Worm (Caenorhabditis elegans) whole organism, L4 larva: ENCODE results near the gene srt-6.
"Not testable (repeated sequence)": the region's sequence is repeated elsewhere in the genome, so short reads cannot be mapped to it uniquely, and the experiment has no call there.

Experiments
- F49E8.2 ChIP-seq: sonication (generic microtip); optimal IDR thresholded peaks from 2 replicates; lab custom pipeline; 2016; ENCODE audit warnings: missing compliant biosample characterization, mild to moderate bottlenecking, missing genetic modification characterization, borderline replicate concordance
- R02D3.7 ChIP-seq: fragments of 150-350 bp; sonication (generic microtip); optimal IDR thresholded peaks from 3 replicates; lab custom pipeline; 2014; ENCODE audit warnings: missing biosample characterization, missing genetic modification characterization
- Y75B8A.6 ChIP-seq: fragments of 200-800 bp; sonication (Bioruptor generic); IDR thresholded peaks from 2 replicates; pipeline ENCODE4 v1.3.6; 2022; ENCODE audit warnings: missing genetic modification reagents, missing genetic modification characterization, missing compliant biosample characterization
- aha-1 ChIP-seq: fragments of 150-350 bp; peaks from one replicate; lab custom pipeline; 2014; ENCODE audit warnings: missing biosample characterization, missing genetic modification characterization
- aly-2 ChIP-seq: sonication (generic microtip); optimal IDR thresholded peaks from 2 replicates; lab custom pipeline; 2018; ENCODE audit warnings: missing biosample characterization, missing genetic modification characterization
- arid-1 ChIP-seq: fragments of 200-800 bp; sonication (Bioruptor generic); conservative IDR thresholded peaks from 2 replicates; pipeline ENCODE4 v1.3.6; 2022; ENCODE audit warnings: missing genetic modification reagents, missing genetic modification characterization, missing compliant biosample characterization
- ceh-82 ChIP-seq: sonication (generic microtip); optimal IDR thresholded peaks from 2 replicates; lab custom pipeline; 2017; ENCODE audit warnings: missing biosample characterization, missing genetic modification characterization
- daf-16 ChIP-seq, 3 experiments: sonication (generic microtip); optimal IDR thresholded peaks; 2 replicates each; lab custom pipeline; 2016 to 2017; ENCODE audit warnings: missing genetic modification characterization in 3 of 3, missing genetic modification reagents in 3 of 3, mild to moderate bottlenecking in 2 of 3, missing compliant biosample characterization in 2 of 3, missing biosample characterization in 1 of 3, moderate library complexity in 1 of 3
- dmd-9 ChIP-seq: fragments of 200-800 bp; sonication (Bioruptor generic); IDR thresholded peaks from 2 replicates; pipeline ENCODE4 v1.3.6; 2022; ENCODE audit warnings: missing genetic modification reagents, missing genetic modification characterization, missing compliant biosample characterization
- egl-43 ChIP-seq: fragments of 200-800 bp; sonication (Bioruptor generic); IDR thresholded peaks from 2 replicates; pipeline ENCODE4 v1.3.6; 2022; ENCODE audit warnings: missing genetic modification reagents, missing genetic modification characterization, missing compliant biosample characterization
- hlh-30 ChIP-seq: sonication (generic microtip); optimal IDR thresholded peaks from 2 replicates; lab custom pipeline; 2017; ENCODE audit warnings: antibody characterized with exemption, mild to moderate bottlenecking, missing genetic modification characterization, missing compliant biosample characterization; ENCODE audit not compliant: insufficient read depth
- lim-7 ChIP-seq: fragments of 200-800 bp; sonication (Bioruptor generic); IDR thresholded peaks from 2 replicates; pipeline ENCODE4 v1.3.6; 2022; ENCODE audit warnings: missing genetic modification characterization, missing compliant biosample characterization
- lin-13 ChIP-seq: fragments of 150-350 bp; optimal IDR thresholded peaks from 2 replicates; lab custom pipeline; 2014; ENCODE audit warnings: missing biosample characterization, missing genetic modification reagents, missing genetic modification characterization
- lir-3 ChIP-seq: sonication (generic microtip); optimal IDR thresholded peaks from 2 replicates; lab custom pipeline; 2016; ENCODE audit warnings: mild to moderate bottlenecking, missing genetic modification characterization, missing compliant biosample characterization
- madf-5 ChIP-seq, 2 experiments: fragments of 200-800 bp; sonication (Bioruptor generic); IDR thresholded peaks; 2 replicates each; pipeline ENCODE4 v1.3.6; 2022; ENCODE audit warnings: missing compliant biosample characterization in 2 of 2, missing genetic modification characterization in 2 of 2
- mxl-3 ChIP-seq: fragments of 200-800 bp; sonication (Bioruptor generic); optimal IDR thresholded peaks from 2 replicates; lab custom pipeline; 2018; ENCODE audit warnings: mild to moderate bottlenecking, missing genetic modification characterization, missing compliant biosample characterization
- nhr-10 ChIP-seq: fragments of 150-350 bp; optimal IDR thresholded peaks from 2 replicates; lab custom pipeline; 2014; ENCODE audit warnings: missing biosample characterization, missing genetic modification characterization
- nhr-237 ChIP-seq: sonication (generic microtip); optimal IDR thresholded peaks from 2 replicates; lab custom pipeline; 2017; ENCODE audit warnings: missing biosample characterization, missing genetic modification characterization
- nhr-28 ChIP-seq: fragments of 150-350 bp; optimal IDR thresholded peaks from 2 replicates; lab custom pipeline; 2014; ENCODE audit warnings: missing biosample characterization, missing genetic modification characterization
- nhr-6 ChIP-seq: fragments of 150-350 bp; optimal IDR thresholded peaks from 2 replicates; lab custom pipeline; 2014; ENCODE audit warnings: missing biosample characterization, missing genetic modification characterization
- set-16 ChIP-seq: fragments of 200-800 bp; sonication (Bioruptor generic); IDR thresholded peaks from 2 replicates; pipeline ENCODE4 v1.3.6; 2022; ENCODE audit warnings: missing genetic modification reagents, missing genetic modification characterization, missing compliant biosample characterization
- spr-1 ChIP-seq: sonication (generic microtip); optimal IDR thresholded peaks from 2 replicates; lab custom pipeline; 2016; ENCODE audit warnings: mild to moderate bottlenecking, missing genetic modification characterization, missing compliant biosample characterization
- spr-3 ChIP-seq: fragments of 200-800 bp; sonication (Bioruptor generic); optimal IDR thresholded peaks from 2 replicates; lab custom pipeline; 2018; ENCODE audit warnings: mild to moderate bottlenecking, missing genetic modification characterization, missing compliant biosample characterization
- tag-97 ChIP-seq: fragments of 200-800 bp; sonication (Bioruptor generic); IDR thresholded peaks from 2 replicates; pipeline ENCODE4 v1.3.6; 2022; ENCODE audit warnings: missing genetic modification characterization, missing compliant biosample characterization
- unc-62 ChIP-seq, 3 experiments: fragments of 150-350 bp in 1 of 3; sonication (generic microtip); optimal IDR thresholded peaks in 2 of 3; peaks in 1 of 3; 1 replicate in 1 of 3; 2 replicates in 2 of 3; lab custom pipeline; 2014 to 2017; ENCODE audit warnings: missing biosample characterization in 3 of 3, missing genetic modification characterization in 3 of 3, missing genetic modification reagents in 3 of 3, missing genotype in 1 of 3
- vab-7 ChIP-seq: fragments of 200-800 bp; sonication (Bioruptor generic); IDR thresholded peaks from 2 replicates; pipeline ENCODE4 v1.3.6; 2022; ENCODE audit warnings: missing genetic modification reagents, missing genetic modification characterization, missing compliant biosample characterization
- zip-11 ChIP-seq: fragments of 200-800 bp; sonication (Bioruptor generic); IDR thresholded peaks from 2 replicates; pipeline ENCODE4 v1.3.6; 2022; ENCODE audit warnings: missing genetic modification characterization, missing compliant biosample characterization

Gene srt-6

ce11 chrV:7449303-7449827 is 40.8 kb upstream of the srt-6 start, which contains the start of gene try-12:
try-12 (plus strand) TSS chrV:7449353.
- TF ChIP-seq aha-1 (tag; lab: Kevin White, UChicago): peak; percentile 70
- no peak for TF ChIP-seq lim-7 (GFP tag; lab: Robert Waterston, UW)
- TF ChIP-seq unc-62 (GFP tag; optimal IDR thresholded peaks at IDR 0.05 in 1 of 2; lab: Kevin White, UChicago): peak in 1 of 2 experiments; percentile 50
- no peak for TF ChIP-seq unc-62 (tag; optimal IDR thresholded peaks at IDR 0.05; lab: Kevin White, UChicago)

ce11 chrV:7446965-7447364 is 38.4 kb upstream of the srt-6 start, which contains the start of gene F25E5.5:
F25E5.5 (plus strand) TSS chrV:7447265.
- no peak for TF ChIP-seq F49E8.2 (tag; lab: Kevin White, UChicago)
- TF ChIP-seq nhr-28 (tag; lab: Kevin White, UChicago): peak; percentile 44
- TF ChIP-seq hlh-30 (tag; lab: Kevin White, UChicago): peak; percentile 14

ce11 chrV:7444331-7444730 is 35.7 kb upstream of the srt-6 start, which contains the start of gene nhr-141:
nhr-141 (plus strand) TSS chrV:7444661.
- TF ChIP-seq spr-3 (GFP tag; lab: Kevin White, UChicago); lin-13 (GFP tag; lab: Kevin White, UChicago); mxl-3: not testable (repeated sequence)

ce11 chrV:7443480-7443879 is 34.9 kb upstream of the srt-6 start:
- TF ChIP-seq zip-11 (GFP tag; lab: Robert Waterston, UW) (peak; percentile 62; the same call in 1 of the 2 replicates), arid-1 (GFP tag; lab: Robert Waterston, UW) (0 out of 2 replicates have a peak, but pooled peaks have one; percentile 41), madf-5 (GFP tag; IDR thresholded peaks at IDR 0.05; lab: Robert Waterston, UW) (0 out of 4 replicates have a peak, but pooled peaks of 1 of the 2 experiments have one; percentile 17), tag-97 (GFP tag; lab: Robert Waterston, UW) (0 out of 2 replicates have a peak, but pooled peaks have one; percentile 36), vab-7 (0 out of 2 replicates have a peak, but pooled peaks have one; percentile 25)

ce11 chrV:7439807-7440206 is 31.2 kb upstream of the srt-6 start, which contains the start of gene try-13:
try-13 (plus strand) TSS chrV:7440107.
- TF ChIP-seq ceh-82 (tag; lab: Kevin White, UChicago) (no peak), aly-2 (tag; lab: Kevin White, UChicago) (no peak), spr-1 (tag; lab: Kevin White, UChicago) (no peak), nhr-6 (no peak), Y75B8A.6 (GFP tag; lab: Robert Waterston, UW) (no peak), F49E8.2 (tag; lab: Kevin White, UChicago) (no peak), nhr-10 (tag; lab: Kevin White, UChicago) (no peak), lir-3 (tag; lab: Kevin White, UChicago) (no peak), set-16 (no peak)

- no peak for TF ChIP-seq egl-43
- TF ChIP-seq daf-16 (GFP tag; optimal IDR thresholded peaks at IDR 0.05; lab: Kevin White, UChicago): no peak
- TF ChIP-seq daf-16 (tag; optimal IDR thresholded peaks at IDR 0.05; lab: Kevin White, UChicago): no peak
- TF ChIP-seq unc-62 (GFP tag; optimal IDR thresholded peaks at IDR 0.05 in 1 of 2; lab: Kevin White, UChicago): no peak
- TF ChIP-seq unc-62 (tag; optimal IDR thresholded peaks at IDR 0.05; lab: Kevin White, UChicago): no peak
- TF ChIP-seq dmd-9 (GFP tag; lab: Robert Waterston, UW): no peak
- no peak for TF ChIP-seq nhr-237 (tag; lab: Kevin White, UChicago)
- no peak for TF ChIP-seq R02D3.7 (tag; lab: Kevin White, UChicago)
Observed at ce11 chrV:7437985-7438384, 29.4 kb upstream of the srt-6 start, which contains the start of gene F25E5.16. F25E5.16 (plus strand) TSS chrV:7438285.
